Fruit fly (Drosophila melanogaster) whole organism, embryonic: ENCODE measurements around the gene CG16985.

Source experiments
- Ada2b ChIP-seq: fragments of 200-800 bp; sonication (Bioruptor generic); IDR thresholded peaks from 2 replicates; pipeline ENCODE4 v1.3.6; 2022; ENCODE audit warnings: missing biosample characterization, missing genetic modification characterization
- CG11247 ChIP-seq: fragments of 200-800 bp; sonication (Bioruptor generic); IDR thresholded peaks from 2 replicates; pipeline ENCODE4 v1.3.6; 2022; ENCODE audit warnings: missing biosample characterization, missing genetic modification characterization
- CG11504 ChIP-seq: fragments of 200-800 bp; sonication (Bioruptor generic); optimal IDR thresholded peaks from 3 replicates; lab custom pipeline; 2019; ENCODE audit warnings: missing biosample characterization, mild to moderate bottlenecking, missing genetic modification characterization, moderate library complexity
- CG11560 ChIP-seq: fragments of 200-800 bp; sonication (Bioruptor generic); IDR thresholded peaks from 3 replicates; pipeline ENCODE4 v1.3.6; 2022; ENCODE audit warnings: missing biosample characterization, missing genetic modification characterization
- CG14441 ChIP-seq: fragments of 200-800 bp; sonication (Bioruptor generic); IDR thresholded peaks from 2 replicates; pipeline ENCODE4 v1.3.6; 2022; ENCODE audit warnings: missing biosample characterization, missing genetic modification characterization
- CG14965 ChIP-seq: fragments of 200-800 bp; sonication (Bioruptor generic); optimal IDR thresholded peaks from 2 replicates; lab custom pipeline; 2016; ENCODE audit warnings: missing biosample characterization, missing genetic modification characterization, borderline replicate concordance
- CG17568 ChIP-seq: fragments of 200-800 bp; sonication (Bioruptor generic); optimal IDR thresholded peaks from 2 replicates; lab custom pipeline; 2018; ENCODE audit warnings: missing biosample characterization, mild to moderate bottlenecking, missing genetic modification characterization, moderate library complexity
- CG18619 ChIP-seq: fragments of 200-800 bp; sonication (Bioruptor generic); optimal IDR thresholded peaks from 3 replicates; lab custom pipeline; 2017; ENCODE audit warnings: missing biosample characterization, mild to moderate bottlenecking, missing genetic modification characterization
- CG2120 ChIP-seq: fragments of 200-800 bp; sonication (Bioruptor generic); optimal IDR thresholded peaks from 3 replicates; lab custom pipeline; 2016; ENCODE audit warnings: missing biosample characterization, missing genetic modification characterization
- CG31441 ChIP-seq: fragments of 200-800 bp; sonication (Bioruptor generic); IDR thresholded peaks from 2 replicates; pipeline ENCODE4 v1.3.6; 2022; ENCODE audit warnings: missing biosample characterization, missing genetic modification characterization
- CG3838 ChIP-seq: fragments of 200-800 bp; sonication (Bioruptor generic); optimal IDR thresholded peaks from 3 replicates; lab custom pipeline; 2016; ENCODE audit warnings: missing biosample characterization, missing genetic modification characterization
- CG5953 ChIP-seq: fragments of 200-800 bp; sonication (Bioruptor generic); IDR thresholded peaks from 2 replicates; pipeline ENCODE4 v1.3.6; 2022; ENCODE audit warnings: missing biosample characterization, missing genetic modification characterization
- CG7987 ChIP-seq: fragments of 200-800 bp; sonication (Bioruptor generic); optimal IDR thresholded peaks from 2 replicates; lab custom pipeline; 2018; ENCODE audit warnings: missing biosample characterization, mild to moderate bottlenecking, missing genetic modification characterization, moderate library complexity
- Dip3 ChIP-seq: fragments of 200-800 bp; sonication (Bioruptor generic); optimal IDR thresholded peaks from 3 replicates; lab custom pipeline; 2016; ENCODE audit warnings: missing biosample characterization, missing genetic modification characterization
- Dp ChIP-seq: fragments of 200-800 bp; sonication (Bioruptor generic); optimal IDR thresholded peaks from 2 replicates; lab custom pipeline; 2018; ENCODE audit warnings: missing biosample characterization, mild to moderate bottlenecking, missing genetic modification characterization, moderate library complexity
- Fer3 ChIP-seq: fragments of 200-800 bp; sonication (Bioruptor generic); optimal IDR thresholded peaks from 2 replicates; lab custom pipeline; 2018; ENCODE audit warnings: missing biosample characterization, mild to moderate bottlenecking, missing genetic modification characterization, moderate library complexity
- GATAe ChIP-seq: fragments of 200-800 bp; sonication (Bioruptor generic); conservative IDR thresholded peaks from 2 replicates; pipeline ENCODE4 v1.3.6; 2022; ENCODE audit warnings: missing biosample characterization, missing genetic modification characterization
- Hr51 ChIP-seq, 2 experiments: fragments of 200-800 bp; sonication (Bioruptor generic); optimal IDR thresholded peaks; 2 replicates in 1 of 2; 3 replicates in 1 of 2; lab custom pipeline; 2016 to 2018; ENCODE audit warnings: missing biosample characterization in 2 of 2, missing genetic modification characterization in 2 of 2, mild to moderate bottlenecking in 1 of 2, moderate library complexity in 1 of 2
- Lim3 ChIP-seq: fragments of 200-800 bp; sonication (Bioruptor generic); IDR thresholded peaks from 2 replicates; pipeline ENCODE4 v1.3.6; 2022; ENCODE audit warnings: missing biosample characterization, missing genetic modification characterization
- Lpt ChIP-seq: fragments of >200 bp; optimal IDR thresholded peaks from 2 replicates; lab custom pipeline; 2018; ENCODE audit warnings: missing biosample characterization, missing genetic modification characterization
- MESR4 ChIP-seq: fragments of 200-800 bp; sonication (Bioruptor generic); optimal IDR thresholded peaks from 2 replicates; lab custom pipeline; 2018; ENCODE audit warnings: missing biosample characterization, mild to moderate bottlenecking, missing genetic modification characterization, moderate library complexity
- Mad ChIP-seq: fragments of 200-800 bp; sonication (Bioruptor generic); optimal IDR thresholded peaks from 2 replicates; lab custom pipeline; 2016; ENCODE audit warnings: missing biosample characterization, missing genetic modification characterization
- Mes4 ChIP-seq: fragments of 200-800 bp; sonication (Bioruptor generic); optimal IDR thresholded peaks from 2 replicates; lab custom pipeline; 2016; ENCODE audit warnings: missing biosample characterization, missing genetic modification characterization
- NC2β ChIP-seq: fragments of 200-800 bp; sonication (Bioruptor generic); optimal IDR thresholded peaks from 2 replicates; lab custom pipeline; 2016; ENCODE audit warnings: missing biosample characterization, missing genetic modification characterization
- NfI ChIP-seq: fragments of 200-800 bp; sonication (Bioruptor generic); optimal IDR thresholded peaks from 3 replicates; lab custom pipeline; 2018; ENCODE audit warnings: missing biosample characterization, mild to moderate bottlenecking, missing genetic modification characterization, moderate library complexity
- cato ChIP-seq: fragments of 200-800 bp; sonication (Bioruptor generic); optimal IDR thresholded peaks from 2 replicates; lab custom pipeline; 2016; ENCODE audit warnings: missing biosample characterization, missing genetic modification characterization, borderline replicate concordance
- chif ChIP-seq, 2 experiments: fragments of 200-800 bp; sonication (Bioruptor generic); optimal IDR thresholded peaks; 3 replicates each; lab custom pipeline; 2016; ENCODE audit warnings: missing biosample characterization in 2 of 2, missing genetic modification characterization in 2 of 2
- crc ChIP-seq: fragments of 200-800 bp; sonication (Bioruptor generic); optimal IDR thresholded peaks from 2 replicates; lab custom pipeline; 2016; ENCODE audit warnings: missing biosample characterization, missing genetic modification characterization
- en ChIP-seq: fragments of 200-800 bp; sonication (Bioruptor generic); optimal IDR thresholded peaks from 2 replicates; lab custom pipeline; 2016; ENCODE audit warnings: missing biosample characterization, missing genetic modification characterization
- esg ChIP-seq: fragments of 200-800 bp; sonication (Bioruptor generic); conservative IDR thresholded peaks from 2 replicates; pipeline ENCODE4 v1.3.6; 2022; ENCODE audit warnings: missing biosample characterization, missing genetic modification characterization
- ewg ChIP-seq: fragments of 200-800 bp; sonication (Bioruptor generic); optimal IDR thresholded peaks from 3 replicates; lab custom pipeline; 2017; ENCODE audit warnings: mild to moderate bottlenecking, missing biosample characterization, missing genetic modification reagents, missing genetic modification characterization
- hbn ChIP-seq: fragments of 200-800 bp; sonication (Bioruptor generic); IDR thresholded peaks from 2 replicates; pipeline ENCODE4 v1.3.6; 2022; ENCODE audit warnings: missing biosample characterization, missing genetic modification characterization; ENCODE audit not compliant: partially characterized antibody
- ken ChIP-seq: fragments of 200-800 bp; sonication (Bioruptor generic); IDR thresholded peaks from 3 replicates; pipeline ENCODE4 v1.3.6; 2022; ENCODE audit warnings: missing biosample characterization, missing genetic modification characterization
- kni ChIP-seq: fragments of 200-800 bp; sonication (Bioruptor generic); optimal IDR thresholded peaks from 3 replicates; lab custom pipeline; 2017; ENCODE audit warnings: mild to moderate bottlenecking, missing biosample characterization, missing genetic modification reagents, missing genetic modification characterization
- mam ChIP-seq: fragments of 200-800 bp; sonication (Bioruptor generic); optimal IDR thresholded peaks from 3 replicates; lab custom pipeline; 2016; ENCODE audit warnings: missing biosample characterization, missing genetic modification characterization
- nerfin-2 ChIP-seq: fragments of 200-800 bp; sonication (Bioruptor generic); IDR thresholded peaks from 2 replicates; pipeline ENCODE4 v1.3.6; 2022; ENCODE audit warnings: missing biosample characterization, missing genetic modification characterization; ENCODE audit not compliant: partially characterized antibody
- onecut ChIP-seq: fragments of 200-800 bp; sonication (Bioruptor generic); IDR thresholded peaks from 2 replicates; pipeline ENCODE4 v1.3.6; 2022; ENCODE audit warnings: missing biosample characterization, missing genetic modification characterization
- rib ChIP-seq: fragments of 200-800 bp; sonication (Bioruptor generic); IDR thresholded peaks from 2 replicates; pipeline ENCODE4 v1.3.6; 2022; ENCODE audit warnings: missing biosample characterization, missing genetic modification characterization
- ro ChIP-seq: fragments of 200-800 bp; sonication (Bioruptor generic); IDR thresholded peaks from 2 replicates; pipeline ENCODE4 v1.3.6; 2022; ENCODE audit warnings: missing biosample characterization, missing genetic modification characterization
- row ChIP-seq: fragments of 200-800 bp; sonication (Bioruptor generic); IDR thresholded peaks from 3 replicates; pipeline ENCODE4 v1.3.6; 2022; ENCODE audit warnings: missing biosample characterization, missing genetic modification characterization
- run ChIP-seq: fragments of 200-800 bp; sonication (Bioruptor generic); optimal IDR thresholded peaks from 3 replicates; lab custom pipeline; 2018; ENCODE audit warnings: missing biosample characterization, mild to moderate bottlenecking, missing genetic modification characterization
- scrt ChIP-seq: fragments of 200-800 bp; sonication (Bioruptor generic); optimal IDR thresholded peaks from 2 replicates; lab custom pipeline; 2018; ENCODE audit warnings: missing biosample characterization, mild to moderate bottlenecking, missing genetic modification characterization, moderate library complexity
- sens-2 ChIP-seq: fragments of 200-800 bp; sonication (Bioruptor generic); IDR thresholded peaks from 2 replicates; pipeline ENCODE4 v1.3.6; 2022; ENCODE audit warnings: missing biosample characterization, missing genetic modification characterization
- stwl ChIP-seq: fragments of 200-800 bp; sonication (Bioruptor generic); optimal IDR thresholded peaks from 3 replicates; lab custom pipeline; 2018; ENCODE audit warnings: missing biosample characterization, mild to moderate bottlenecking, missing genetic modification characterization, moderate library complexity
- tll ChIP-seq, 2 experiments: fragments of 200-800 bp in 1 of 2; fragments of >200 bp in 1 of 2; sonication (Bioruptor generic) in 1 of 2; optimal IDR thresholded peaks; 2 replicates each; lab custom pipeline; 2017 to 2019; ENCODE audit warnings: missing biosample characterization in 2 of 2, missing genetic modification characterization in 2 of 2, mild to moderate bottlenecking in 1 of 2, moderate library complexity in 1 of 2
- ttk ChIP-seq: fragments of 200-800 bp; sonication (Bioruptor generic); IDR thresholded peaks from 2 replicates; pipeline ENCODE4 v2.1.2; 2022; ENCODE audit warnings: missing biosample characterization, missing genetic modification characterization
- unpg ChIP-seq: fragments of 200-800 bp; sonication (Bioruptor generic); optimal IDR thresholded peaks from 3 replicates; lab custom pipeline; 2018; ENCODE audit warnings: missing biosample characterization, mild to moderate bottlenecking, missing genetic modification characterization, moderate library complexity
- wek ChIP-seq: fragments of 200-800 bp; sonication (Bioruptor generic); optimal IDR thresholded peaks from 3 replicates; lab custom pipeline; 2018; ENCODE audit warnings: missing biosample characterization, mild to moderate bottlenecking, missing genetic modification characterization, moderate library complexity
- wor ChIP-seq: fragments of 200-800 bp; sonication (Bioruptor generic); IDR thresholded peaks from 2 replicates; pipeline ENCODE4 v1.3.6; 2022; ENCODE audit warnings: missing biosample characterization, missing genetic modification characterization
- zen ChIP-seq: fragments of 200-800 bp; sonication (Bioruptor generic); optimal IDR thresholded peaks from 3 replicates; lab custom pipeline; 2018; ENCODE audit warnings: missing biosample characterization, mild to moderate bottlenecking, missing genetic modification characterization, moderate library complexity

The CG16985 gene

DNA sequence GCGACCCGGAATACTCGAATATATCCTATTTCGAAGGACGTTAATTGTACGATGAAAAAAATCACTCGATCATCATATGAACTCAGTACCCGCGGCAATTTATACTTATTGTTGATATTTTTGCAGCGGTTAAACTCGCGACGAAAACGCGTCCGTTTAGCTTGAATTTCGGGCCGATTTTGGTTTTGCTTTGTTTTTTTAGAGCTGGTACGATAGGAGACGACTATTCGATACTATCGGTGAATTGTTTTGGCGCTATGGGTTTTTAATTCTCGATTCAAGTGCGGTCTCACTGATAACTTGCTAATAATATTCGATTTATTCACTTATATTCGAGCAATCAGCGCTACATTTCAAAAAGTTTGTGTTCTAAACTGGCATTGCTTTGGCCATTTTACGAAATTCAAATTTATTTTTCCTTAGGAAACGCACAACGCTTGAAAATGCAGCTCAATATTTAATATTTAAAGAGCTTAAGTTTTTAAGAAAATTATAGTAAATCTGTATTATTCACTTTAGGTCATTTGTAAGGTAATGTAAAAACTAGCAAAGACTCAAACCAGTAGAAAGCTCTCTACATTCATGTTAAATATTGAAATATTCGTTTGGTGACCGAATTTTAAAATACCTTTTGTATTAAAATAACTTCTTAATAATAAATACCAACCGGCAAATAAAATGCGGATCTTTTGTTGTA lies 44.8 kb upstream of the CG16985 start, which contains the start of gene Spn (continued):
- TF ChIP-seq ro (GFP tag; lab: Robert Waterston, UW) (no peak), rib (GFP tag; lab: Robert Waterston, UW) (peak; percentile 29; the same call in 1 of the 2 replicates), mam (GFP tag; lab: Kevin White, UChicago) (peak; percentile 25), cato (GFP tag; lab: Kevin White, UChicago) (no peak), en (GFP tag; lab: Kevin White, UChicago) (no peak), ken (GFP tag; lab: Robert Waterston, UW) (no peak), CG14441 (no peak), CG11247 (GFP tag; lab: Robert Waterston, UW) (no peak), CG2120 (GFP tag; lab: Kevin White, UChicago) (peak; percentile 31), Lpt (GFP tag; lab: Kevin White, UChicago) (no peak), MESR4 (peak; percentile 34), ewg (GFP tag; lab: Kevin White, UChicago) (peak; percentile 21), Hr51 (GFP tag; optimal IDR thresholded peaks at IDR 0.05; lab: Kevin White, UChicago) (no peak), Mes4 (no peak), wor (GFP tag; lab: Robert Waterston, UW) (no peak), kni (GFP tag; lab: Kevin White, UChicago) (no peak), unpg (GFP tag; lab: Kevin White, UChicago) (no peak), CG17568 (GFP tag; lab: Kevin White, UChicago) (no peak), CG11504 (tag; lab: Kevin White, UChicago) (no peak), tll (GFP tag; optimal IDR thresholded peaks at IDR 0.05; lab: Kevin White, UChicago) (no peak), onecut (GFP tag; lab: Robert Waterston, UW) (no peak), zen (tag; lab: Kevin White, UChicago) (peak; percentile 46), run (tag; lab: Kevin White, UChicago) (no peak), row (GFP tag; lab: Robert Waterston, UW) (peak; percentile 72; the same call in 1 of the 3 replicates), crc (GFP tag; lab: Kevin White, UChicago) (no peak), CG14965 (GFP tag; lab: Kevin White, UChicago) (no peak), nerfin-2 (GFP tag; lab: Robert Waterston, UW) (peak; percentile 95), Dip3 (GFP tag; lab: Kevin White, UChicago) (no peak), GATAe (GFP tag; lab: Robert Waterston, UW) (no peak), Dp (GFP tag; lab: Kevin White, UChicago) (peak; percentile 91), Fer3 (no peak), CG18619 (GFP tag; lab: Kevin White, UChicago) (peak; percentile 11), wek (no peak), NfI (no peak), scrt (GFP tag; lab: Kevin White, UChicago) (no peak), Lim3 (GFP tag; lab: Robert Waterston, UW) (no peak), CG11560 (tag; lab: Robert Waterston, UW) (peak; percentile 99), sens-2 (GFP tag; lab: Robert Waterston, UW) (no peak), ttk (no peak), CG5953 (GFP tag; lab: Robert Waterston, UW) (no peak), CG31441 (no peak), Mad (peak; percentile 18), hbn (GFP tag; lab: Robert Waterston, UW) (peak; percentile 99), stwl (tag; lab: Kevin White, UChicago) (peak; percentile 89), esg (no peak), CG3838 (GFP tag; lab: Kevin White, UChicago) (no peak), Ada2b (GFP tag; lab: Robert Waterston, UW) (no peak), chif (GFP tag; optimal IDR thresholded peaks at IDR 0.05; lab: Kevin White, UChicago) (no peak), NC2β (GFP tag; lab: Kevin White, UChicago) (peak; percentile 13), CG7987 (GFP tag; lab: Kevin White, UChicago) (peak; percentile 66)
